Fruit fly (Drosophila melanogaster): Measurements from ENCODE around the gene mgl.

The mgl gene

DNA sequence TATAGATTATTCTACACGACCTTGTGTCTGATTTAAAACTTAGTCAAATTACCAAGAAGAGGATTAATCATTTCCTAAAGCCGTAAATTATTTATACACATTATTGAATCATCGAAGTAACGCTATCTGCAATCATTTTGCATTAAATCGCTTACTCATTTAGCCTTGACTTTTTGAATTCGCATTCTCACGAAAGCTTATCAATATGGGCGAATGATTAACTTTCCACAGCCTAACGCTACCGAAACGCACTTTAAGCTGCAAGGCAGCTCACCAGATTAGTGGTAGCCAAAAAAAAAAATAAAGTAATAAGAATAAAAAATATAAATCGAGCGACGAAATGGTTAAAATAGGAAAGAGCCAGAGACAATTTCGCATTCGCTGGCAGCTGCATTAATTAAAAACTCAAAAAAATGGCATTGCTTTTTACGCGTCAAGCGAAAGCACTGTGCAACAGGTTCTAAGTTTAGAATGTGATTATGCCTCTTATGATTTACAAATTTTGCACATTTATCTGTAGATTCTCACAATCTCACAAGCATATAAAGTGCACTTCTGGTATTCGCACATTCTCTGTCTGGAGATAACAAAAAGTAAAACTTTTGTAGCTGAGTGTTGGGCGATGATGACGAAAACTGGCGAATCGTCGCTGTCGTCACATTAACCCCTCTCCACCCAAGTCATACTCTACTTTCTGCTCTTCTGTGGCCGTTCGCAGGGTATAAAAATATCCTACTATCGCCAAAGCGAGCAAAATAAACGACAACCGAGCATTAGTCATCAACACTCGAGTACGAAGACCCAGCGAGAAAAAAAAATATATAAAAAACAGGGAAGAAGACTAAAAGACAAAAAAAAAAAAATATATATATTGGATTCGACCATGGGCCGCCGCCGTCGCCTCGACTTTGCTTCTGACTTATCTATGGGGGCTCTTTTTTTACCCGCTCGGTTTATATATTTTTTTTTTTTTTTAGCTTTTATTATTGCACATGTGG lies 156.2 kb downstream of the mgl start (continued):
- TF ChIP-seq Meics (GFP tag; optimal IDR thresholded peaks at IDR 0.05), result peak; percentile 77
- TF ChIP-seq CTCF (GFP tag; optimal IDR thresholded peaks at IDR 0.05), result no peak
- TF ChIP-seq Ada2b (GFP tag; IDR thresholded peaks at IDR 0.05), result peak; percentile 83
- TF ChIP-seq CG14667 (GFP tag; IDR thresholded peaks at IDR 0.05), result no peak; the same call in 1 of the 2 replicates
- peak; percentile 44; the same call in 1 of the 3 replicates for TF ChIP-seq Optix (GFP tag; IDR thresholded peaks at IDR 0.05)
- TF ChIP-seq mld (GFP tag; IDR thresholded peaks at IDR 0.05; ENCODE audit: partially characterized antibody), result no peak
- TF ChIP-seq CG5953 (GFP tag; IDR thresholded peaks at IDR 0.05), result no peak
- TF ChIP-seq CG13287 (GFP tag; IDR thresholded peaks at IDR 0.05; ENCODE audit: partially characterized antibody), result no peak
- TF ChIP-seq gt (GFP tag; IDR thresholded peaks at IDR 0.05), result no peak
- peak; percentile 3 for TF ChIP-seq Asciz (GFP tag; optimal IDR thresholded peaks at IDR 0.05)
- TF ChIP-seq CG11456 (GFP tag; IDR thresholded peaks at IDR 0.05), result peak; percentile 89
- TF ChIP-seq Oaz (GFP tag; IDR thresholded peaks at IDR 0.05), result no peak
- TF ChIP-seq MTF-1 (GFP tag; optimal IDR thresholded peaks at IDR 0.05; ENCODE audit: borderline replicate concordance), result no peak
- no peak for TF ChIP-seq GATAe (GFP tag; conservative IDR thresholded peaks at IDR 0.05)
- TF ChIP-seq Myb (GFP tag; optimal IDR thresholded peaks at IDR 0.05), result peak; percentile 56
- no peak for TF ChIP-seq Trl (optimal IDR thresholded peaks at IDR 0.05)
- peak; percentile 55 for TF ChIP-seq Trl (GFP tag; optimal IDR thresholded peaks at IDR 0.05)
- TF ChIP-seq pita (GFP tag; optimal IDR thresholded peaks at IDR 0.05), result no peak
- TF ChIP-seq CG1529 (GFP tag; optimal IDR thresholded peaks at IDR 0.05), result no peak
- TF ChIP-seq CG11696 (GFP tag; IDR thresholded peaks at IDR 0.05), result peak; percentile 37; the same call in 1 of the 2 replicates
- TF ChIP-seq bsh (GFP tag; optimal IDR thresholded peaks at IDR 0.05), result peak; percentile 41 to 64
- TF ChIP-seq inv (GFP tag; IDR thresholded peaks at IDR 0.05; ENCODE audit: partially characterized antibody), result no peak
- TF ChIP-seq Scr (GFP tag; IDR thresholded peaks at IDR 0.05; ENCODE audit: partially characterized antibody), result no peak
- TF ChIP-seq Hr51 (GFP tag; optimal IDR thresholded peaks at IDR 0.05), result peak; percentile 32 to 68
- TF ChIP-seq Blimp-1 (GFP tag; optimal IDR thresholded peaks at IDR 0.05), result peak; percentile 32
- TF ChIP-seq fd64A (GFP tag; optimal IDR thresholded peaks at IDR 0.05), result no peak
- TF ChIP-seq ato (GFP tag; IDR thresholded peaks at IDR 0.05; ENCODE audit: partially characterized antibody), result no peak
- no peak for TF ChIP-seq CG1832 (GFP tag; optimal IDR thresholded peaks at IDR 0.05)
- TF ChIP-seq tio (GFP tag; optimal IDR thresholded peaks at IDR 0.05), result peak; percentile 57
- TF ChIP-seq CG9437 (GFP tag; optimal IDR thresholded peaks at IDR 0.05), result no peak
- TF ChIP-seq CG10321 (GFP tag; IDR thresholded peaks at IDR 0.05), result peak; percentile 35; the same call in 1 of the 2 replicates
- TF ChIP-seq crp (GFP tag; optimal IDR thresholded peaks at IDR 0.05), result no peak
- peak; percentile 85 for TF ChIP-seq Rfx (GFP tag; IDR thresholded peaks at IDR 0.05)
- no peak for TF ChIP-seq CG10462 (GFP tag; optimal IDR thresholded peaks at IDR 0.05)
- TF ChIP-seq Atf6 (GFP tag; IDR thresholded peaks at IDR 0.05), result peak; percentile 60; the same call in 1 of the 2 replicates
- peak; percentile 81 for TF ChIP-seq CG2120 (GFP tag; optimal IDR thresholded peaks at IDR 0.05)
- no peak for TF ChIP-seq CG17829 (tag; optimal IDR thresholded peaks at IDR 0.05)
- TF ChIP-seq CG15073 (GFP tag; optimal IDR thresholded peaks at IDR 0.05), result no peak
- peak; percentile 39; the same call in 1 of the 2 replicates for TF ChIP-seq klu (GFP tag; IDR thresholded peaks at IDR 0.05)
- no peak for TF ChIP-seq prd (optimal IDR thresholded peaks at IDR 0.05)
- peak; percentile 58 for TF ChIP-seq prd (GFP tag; IDR thresholded peaks at IDR 0.05)
- TF ChIP-seq Hr39 (optimal IDR thresholded peaks at IDR 0.05), result no peak
- TF ChIP-seq zf30C (GFP tag; optimal IDR thresholded peaks at IDR 0.05), result no peak
- peak; percentile 70; the same call in 1 of the 2 replicates for TF ChIP-seq CG11085 (GFP tag; IDR thresholded peaks at IDR 0.05)
- no peak for TF ChIP-seq CG15479 (GFP tag; optimal IDR thresholded peaks at IDR 0.05)
- TF ChIP-seq CG13424 (tag; optimal IDR thresholded peaks at IDR 0.05), result peak; percentile 42
- no peak for TF ChIP-seq CG31388 (GFP tag; optimal IDR thresholded peaks at IDR 0.05)
- no peak for TF ChIP-seq Gsc (GFP tag; IDR thresholded peaks at IDR 0.05)
- TF ChIP-seq CG2199 (GFP tag; IDR thresholded peaks at IDR 0.05), result no peak

Data from whole organism, embryonic.